Worm (Caenorhabditis elegans): Measurements from ENCODE around the gene grl-15.

DNA sequence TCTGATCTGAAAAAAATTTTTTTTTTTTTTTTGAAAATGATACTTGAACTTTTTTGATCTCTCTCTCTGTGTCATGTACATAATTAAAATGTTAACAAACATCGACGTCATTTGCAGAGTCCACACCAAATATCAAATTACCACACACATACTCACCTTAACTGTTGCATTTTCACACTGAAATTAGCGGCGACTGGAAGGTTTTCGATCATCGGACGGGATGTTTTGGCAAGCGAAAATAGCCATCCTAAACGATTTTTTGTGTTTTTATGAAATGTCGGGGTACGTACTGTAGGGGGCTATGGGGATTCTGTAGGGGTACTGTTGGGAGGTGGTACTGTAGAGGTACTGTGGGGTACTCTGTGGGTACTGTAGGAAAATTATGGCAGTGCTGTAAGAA is 37.7 kb downstream of the grl-15 start:
- TF ChIP-seq nhr-237 (tag; optimal IDR thresholded peaks at IDR 0.05) (no peak), F37D6.2 (tag; optimal IDR thresholded peaks at IDR 0.05) (no peak), jun-1 (tag; optimal IDR thresholded peaks at IDR 0.05) (no peak), dmd-8 (GFP tag; IDR thresholded peaks at IDR 0.05) (no peak), pqm-1 (tag; optimal IDR thresholded peaks at IDR 0.05) (no peak), mes-2 (tag; optimal IDR thresholded peaks at IDR 0.05; ENCODE audit: poor library complexity, severe bottlenecking) (no peak), unc-130 (GFP tag; optimal IDR thresholded peaks at IDR 0.05) (no peak), F10B5.3 (tag; optimal IDR thresholded peaks at IDR 0.05) (no peak)

Data from whole organism, L4 larva.